Worm (Caenorhabditis elegans) whole organism, L1 larva: ENCODE results near the gene C53A5.17.

Experiments used
- Y116A8C.19 ChIP-seq: sonication (generic microtip); optimal IDR thresholded peaks from 2 replicates; lab custom pipeline; 2016; ENCODE audit warnings: missing compliant biosample characterization, missing genetic modification characterization, borderline replicate concordance
- blmp-1 ChIP-seq: fragments of 150-350 bp; optimal IDR thresholded peaks from 2 replicates; lab custom pipeline; 2014; ENCODE audit warnings: missing biosample characterization, missing genetic modification characterization
- ceh-63 ChIP-seq: fragments of 200-800 bp; sonication (Bioruptor generic); optimal IDR thresholded peaks from 2 replicates; lab custom pipeline; 2018; ENCODE audit warnings: mild to moderate bottlenecking, missing genetic modification characterization, missing compliant biosample characterization
- ceh-88 ChIP-seq: fragments of 200-800 bp; sonication (Bioruptor generic); IDR thresholded peaks from 2 replicates; pipeline ENCODE4 v1.3.6; 2022; ENCODE audit warnings: missing genetic modification characterization, missing compliant biosample characterization
- dpl-1 ChIP-seq, 3 experiments: fragments of 150-350 bp in 2 of 3; sonication (generic microtip) in 1 of 3; optimal IDR thresholded peaks; 2 replicates each; lab custom pipeline; 2014 to 2017; ENCODE audit warnings: missing biosample characterization in 3 of 3, missing genetic modification characterization in 3 of 3, missing genetic modification reagents in 3 of 3
- efl-1 ChIP-seq, 4 experiments: fragments of 150-350 bp; optimal IDR thresholded peaks in 3 of 4; peaks in 1 of 4; 1 replicate in 1 of 4; 2 replicates in 3 of 4; lab custom pipeline; 2014; ENCODE audit warnings: missing biosample characterization in 2 of 4, missing genetic modification characterization in 2 of 4, missing genetic modification reagents in 2 of 4
- elt-2 ChIP-seq: sonication (generic microtip); optimal IDR thresholded peaks from 2 replicates; lab custom pipeline; 2016; ENCODE audit warnings: missing genetic modification characterization, mild to moderate bottlenecking, inconsistent platforms, missing compliant biosample characterization, missing genetic modification reagents
- elt-3 ChIP-seq, 6 experiments: fragments of 150-350 bp in 1 of 6; sonication (generic microtip); optimal IDR thresholded peaks; 2 replicates each; lab custom pipeline; 2017 to 2018; ENCODE audit warnings: missing biosample characterization in 6 of 6, missing genetic modification characterization in 6 of 6, inconsistent platforms in 1 of 6
- fkh-10 ChIP-seq: sonication (generic microtip); optimal IDR thresholded peaks from 2 replicates; lab custom pipeline; 2017; ENCODE audit warnings: missing biosample characterization, missing genetic modification reagents, missing genetic modification characterization
- fkh-4 ChIP-seq: sonication (generic microtip); optimal IDR thresholded peaks from 2 replicates; lab custom pipeline; 2016; ENCODE audit warnings: missing compliant biosample characterization, missing genetic modification characterization, borderline replicate concordance
- fkh-8 ChIP-seq: sonication (generic microtip); optimal IDR thresholded peaks from 2 replicates; lab custom pipeline; 2016; ENCODE audit warnings: mild to moderate bottlenecking, missing genetic modification characterization, missing compliant biosample characterization
- grh-1 ChIP-seq: fragments of 200-800 bp; sonication (Bioruptor generic); IDR thresholded peaks from 2 replicates; pipeline ENCODE4 v1.3.6; 2022; ENCODE audit warnings: missing genetic modification reagents, missing genetic modification characterization, missing compliant biosample characterization
- hlh-4 ChIP-seq: sonication (generic microtip); optimal IDR thresholded peaks from 2 replicates; lab custom pipeline; 2016; ENCODE audit warnings: mild to moderate bottlenecking, missing genetic modification characterization, missing compliant biosample characterization
- irx-1 ChIP-seq: sonication (generic microtip); optimal IDR thresholded peaks from 2 replicates; lab custom pipeline; 2016; ENCODE audit warnings: missing genetic modification characterization, missing compliant biosample characterization
- isw-1 ChIP-seq: fragments of 200-800 bp; sonication (Bioruptor generic); IDR thresholded peaks from 2 replicates; pipeline ENCODE4 v1.3.6; 2022; ENCODE audit warnings: missing genetic modification characterization, missing compliant biosample characterization
- lin-14 ChIP-seq: fragments of 200-800 bp; sonication (Bioruptor generic); optimal IDR thresholded peaks from 2 replicates; lab custom pipeline; 2018; ENCODE audit warnings: mild to moderate bottlenecking, missing genetic modification characterization, moderate library complexity, missing compliant biosample characterization
- lin-15B ChIP-seq: fragments of 150-350 bp; sonication (generic microtip); optimal IDR thresholded peaks from 3 replicates; lab custom pipeline; 2014; ENCODE audit warnings: missing biosample characterization, missing genetic modification characterization
- lin-35 ChIP-seq, 2 experiments: fragments of 150-350 bp; optimal IDR thresholded peaks; 2 replicates each; lab custom pipeline; 2014; ENCODE audit warnings: missing biosample characterization in 2 of 2, missing genetic modification characterization in 2 of 2, missing genetic modification reagents in 2 of 2
- lin-39 ChIP-seq: fragments of 150-350 bp; optimal IDR thresholded peaks from 2 replicates; lab custom pipeline; 2014; ENCODE audit warnings: missing biosample characterization, missing genetic modification reagents, missing genetic modification characterization
- lir-3 ChIP-seq: sonication (generic microtip); optimal IDR thresholded peaks from 2 replicates; lab custom pipeline; 2016; ENCODE audit warnings: mild to moderate bottlenecking, missing genetic modification characterization, moderate library complexity, missing compliant biosample characterization; ENCODE audit not compliant: poor library complexity
- lsy-2 ChIP-seq, 2 experiments: fragments of 150-350 bp; optimal IDR thresholded peaks; 2 replicates each; lab custom pipeline; 2014; ENCODE audit warnings: missing biosample characterization in 2 of 2, missing genetic modification characterization in 2 of 2
- mdl-1 ChIP-seq, 2 experiments: fragments of 150-350 bp; optimal IDR thresholded peaks; 2 replicates each; lab custom pipeline; 2014 to 2017; ENCODE audit warnings: missing biosample characterization in 2 of 2, missing genetic modification characterization in 2 of 2, inconsistent platforms in 1 of 2
- mep-1 ChIP-seq: fragments of 150-350 bp; optimal IDR thresholded peaks from 2 replicates; lab custom pipeline; 2014; ENCODE audit warnings: missing biosample characterization, missing genetic modification characterization
- nhr-11 ChIP-seq: fragments of 150-350 bp; optimal IDR thresholded peaks from 2 replicates; lab custom pipeline; 2014; ENCODE audit warnings: missing biosample characterization, missing genetic modification characterization
- nhr-20 ChIP-seq: sonication (generic microtip); optimal IDR thresholded peaks from 2 replicates; lab custom pipeline; 2016; ENCODE audit warnings: mild to moderate bottlenecking, missing genetic modification characterization, missing compliant biosample characterization
- nhr-28 ChIP-seq: fragments of 150-350 bp; optimal IDR thresholded peaks from 2 replicates; lab custom pipeline; 2014; ENCODE audit warnings: missing biosample characterization, missing genetic modification characterization
- nhr-71 ChIP-seq: sonication (generic microtip); optimal IDR thresholded peaks from 2 replicates; lab custom pipeline; 2016; ENCODE audit warnings: mild to moderate bottlenecking, missing genetic modification characterization, moderate library complexity, missing compliant biosample characterization
- nhr-76 ChIP-seq: sonication (generic microtip); optimal IDR thresholded peaks from 2 replicates; lab custom pipeline; 2017; ENCODE audit warnings: missing biosample characterization, missing genetic modification characterization
- nhr-85 ChIP-seq: sonication (generic microtip); peaks from one replicate; lab custom pipeline; 2016; ENCODE audit warnings: missing genetic modification characterization, inconsistent platforms, missing compliant biosample characterization
- nhr-90 ChIP-seq: sonication (generic microtip); optimal IDR thresholded peaks from 2 replicates; lab custom pipeline; 2016; ENCODE audit warnings: mild to moderate bottlenecking, missing genetic modification characterization, missing compliant biosample characterization; ENCODE audit not compliant: poor library complexity
- pag-3 ChIP-seq: sonication (generic microtip); optimal IDR thresholded peaks from 2 replicates; lab custom pipeline; 2017; ENCODE audit warnings: missing genetic modification characterization, mild to moderate bottlenecking, missing compliant biosample characterization, antibody characterized with exemption, borderline replicate concordance; ENCODE audit not compliant: insufficient read depth
- pax-3 ChIP-seq: fragments of 200-800 bp; sonication (Bioruptor generic); optimal IDR thresholded peaks from 2 replicates; lab custom pipeline; 2018; ENCODE audit warnings: mild to moderate bottlenecking, missing genetic modification characterization, moderate library complexity, missing compliant biosample characterization
- rnt-1 ChIP-seq: sonication (generic microtip); optimal IDR thresholded peaks from 2 replicates; lab custom pipeline; 2016; ENCODE audit warnings: mild to moderate bottlenecking, missing genetic modification characterization, moderate library complexity, missing compliant biosample characterization
- skn-1 ChIP-seq: fragments of 150-350 bp; optimal IDR thresholded peaks from 2 replicates; lab custom pipeline; 2014; ENCODE audit warnings: missing biosample characterization, missing genetic modification characterization
- snu-23 ChIP-seq: sonication (generic microtip); optimal IDR thresholded peaks from 2 replicates; lab custom pipeline; 2016; ENCODE audit warnings: missing genetic modification characterization, missing compliant biosample characterization
- unc-98 ChIP-seq: fragments of 200-800 bp; sonication (Bioruptor generic); IDR thresholded peaks from 2 replicates; pipeline ENCODE4 v1.3.6; 2022; ENCODE audit warnings: missing genetic modification characterization, missing compliant biosample characterization
- vab-15 ChIP-seq: sonication (generic microtip); optimal IDR thresholded peaks from 2 replicates; lab custom pipeline; 2017; ENCODE audit warnings: missing genotype, mild to moderate bottlenecking, missing genetic modification characterization, missing compliant biosample characterization
- ztf-11 ChIP-seq, 2 experiments: sonication (generic microtip); optimal IDR thresholded peaks; 2 replicates each; lab custom pipeline; 2016 to 2017; ENCODE audit warnings: missing genetic modification characterization in 2 of 2, missing biosample characterization in 1 of 2, missing compliant biosample characterization in 1 of 2

Gene C53A5.17

DNA sequence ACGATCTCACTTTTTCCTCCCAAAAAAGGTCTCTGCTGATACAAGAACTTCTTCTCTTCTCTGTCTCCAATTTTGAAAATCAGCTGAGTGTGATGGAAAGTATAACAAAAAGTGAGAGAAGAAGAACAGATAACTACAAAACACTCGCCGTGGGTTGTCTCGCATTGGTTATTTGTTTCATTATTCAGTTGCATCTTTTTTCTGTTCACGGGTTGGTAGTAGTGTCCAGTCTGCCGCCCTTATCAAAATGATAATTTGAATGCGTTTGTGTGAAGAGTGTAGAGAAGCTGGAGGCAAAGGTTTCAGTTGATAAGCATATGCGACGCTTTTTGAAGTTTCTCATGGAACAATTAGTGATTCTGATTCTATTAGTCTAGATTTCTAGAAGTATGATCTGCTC, 17.8 kb downstream of the C53A5.17 start (continued):
- no peak for TF ChIP-seq grh-1 (GFP tag; lab: Robert Waterston, UW)
- TF ChIP-seq elt-2 (tag; lab: Kevin White, UChicago): peak; percentile 83
- TF ChIP-seq blmp-1 (tag; lab: Kevin White, UChicago): peak; percentile 88
- TF ChIP-seq fkh-10 (GFP tag; lab: Kevin White, UChicago): no peak

DNA sequence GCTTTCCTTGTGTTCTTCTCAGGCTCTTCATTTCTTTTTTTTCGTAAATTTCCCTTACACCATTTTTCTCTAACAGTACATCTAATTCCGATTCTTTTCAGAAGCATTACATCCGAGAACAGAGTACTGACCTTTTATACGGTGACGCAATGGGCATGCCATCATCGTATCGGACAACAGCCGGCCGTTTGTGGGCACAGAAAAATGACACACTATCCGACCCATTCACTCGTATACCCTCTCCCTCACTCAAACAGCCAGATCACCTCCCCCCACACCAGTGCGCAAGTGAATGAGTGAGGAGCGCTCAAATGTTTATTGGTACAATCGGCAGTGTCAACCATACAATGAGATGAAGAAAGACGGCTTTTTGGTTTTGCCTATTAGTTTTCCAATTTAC, 19.8 kb downstream of the C53A5.17 start, which contains the start of gene R02D5.24:
Gene R02D5.24 (plus strand): TSS at position 205 of the 400 bp plus-strand sequence.
- TF ChIP-seq nhr-76 (tag; lab: Kevin White, UChicago): no peak
- no peak for TF ChIP-seq nhr-11 (tag; lab: Kevin White, UChicago)
- TF ChIP-seq Y116A8C.19: no peak
- TF ChIP-seq rnt-1 (tag; lab: Kevin White, UChicago): no peak
- no peak for TF ChIP-seq nhr-90
- no peak for TF ChIP-seq ztf-11 (tag; optimal IDR thresholded peaks at IDR 0.05; lab: Kevin White, UChicago)
- TF ChIP-seq fkh-8: no peak
- TF ChIP-seq pag-3 (tag; lab: Kevin White, UChicago): no peak
- no peak for TF ChIP-seq lir-3 (tag; lab: Kevin White, UChicago)
- TF ChIP-seq fkh-4 (tag; lab: Kevin White, UChicago): no peak
- no peak for TF ChIP-seq unc-98 (GFP tag; lab: Robert Waterston, UW)
- TF ChIP-seq blmp-1 (tag; lab: Kevin White, UChicago): peak; percentile 30
- TF ChIP-seq hlh-4: no peak
- peak; percentile 1 for TF ChIP-seq mep-1 (tag; lab: Kevin White, UChicago)
- TF ChIP-seq pax-3: no peak
- TF ChIP-seq lin-39: no peak
- TF ChIP-seq elt-2 (tag; lab: Kevin White, UChicago): no peak
- no peak for TF ChIP-seq snu-23 (GFP tag; lab: Kevin White, UChicago)
- peak; percentile 35 for TF ChIP-seq lin-14
- TF ChIP-seq ceh-88 (GFP tag; lab: Robert Waterston, UW): no peak
- TF ChIP-seq mdl-1 (tag; optimal IDR thresholded peaks at IDR 0.05; lab: Kevin White, UChicago): no peak
- no peak for TF ChIP-seq dpl-1 (GFP tag; optimal IDR thresholded peaks at IDR 0.05; lab: Kevin White, UChicago)
- TF ChIP-seq nhr-28 (tag; lab: Kevin White, UChicago): no peak
- no peak for TF ChIP-seq ceh-63
- 0 out of 2 replicates have a peak, but pooled peaks have one; percentile 7 for TF ChIP-seq grh-1 (GFP tag; lab: Robert Waterston, UW)
- no peak for TF ChIP-seq nhr-71 (tag; lab: Kevin White, UChicago)
- TF ChIP-seq fkh-10 (GFP tag; lab: Kevin White, UChicago): no peak
- TF ChIP-seq, all 84 proteins: peak for 4

DNA sequence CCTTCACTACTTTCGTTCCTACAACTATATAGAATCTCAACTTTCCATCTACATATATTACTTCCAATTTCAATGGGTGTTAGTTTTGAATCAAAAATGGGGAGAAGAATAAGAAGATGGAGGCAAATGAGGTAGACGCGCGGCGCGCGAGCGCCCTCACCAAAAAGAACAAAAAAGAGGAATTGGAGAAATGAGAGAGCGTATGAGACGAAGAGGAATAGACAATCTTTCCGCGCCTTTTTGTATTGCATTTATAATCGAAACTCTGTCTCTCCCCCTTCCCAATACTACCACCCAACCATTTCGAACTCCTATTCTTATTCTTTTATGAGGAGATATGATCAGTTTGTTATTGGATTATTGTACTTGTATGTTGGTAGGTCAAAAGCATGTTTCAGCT, 20.3 kb downstream of the C53A5.17 start:
- TF ChIP-seq blmp-1 (tag; lab: Kevin White, UChicago) (peak; percentile 57), lin-35 (GFP tag; optimal IDR thresholded peaks at IDR 0.05; lab: Kevin White, UChicago) (no peak), mep-1 (tag; lab: Kevin White, UChicago) (peak; percentile 0), irx-1 (tag; lab: Kevin White, UChicago) (peak; percentile 13), snu-23 (GFP tag; lab: Kevin White, UChicago) (no peak), lin-14 (peak; percentile 53)
- TF ChIP-seq, all 84 proteins: peak for 4

DNA sequence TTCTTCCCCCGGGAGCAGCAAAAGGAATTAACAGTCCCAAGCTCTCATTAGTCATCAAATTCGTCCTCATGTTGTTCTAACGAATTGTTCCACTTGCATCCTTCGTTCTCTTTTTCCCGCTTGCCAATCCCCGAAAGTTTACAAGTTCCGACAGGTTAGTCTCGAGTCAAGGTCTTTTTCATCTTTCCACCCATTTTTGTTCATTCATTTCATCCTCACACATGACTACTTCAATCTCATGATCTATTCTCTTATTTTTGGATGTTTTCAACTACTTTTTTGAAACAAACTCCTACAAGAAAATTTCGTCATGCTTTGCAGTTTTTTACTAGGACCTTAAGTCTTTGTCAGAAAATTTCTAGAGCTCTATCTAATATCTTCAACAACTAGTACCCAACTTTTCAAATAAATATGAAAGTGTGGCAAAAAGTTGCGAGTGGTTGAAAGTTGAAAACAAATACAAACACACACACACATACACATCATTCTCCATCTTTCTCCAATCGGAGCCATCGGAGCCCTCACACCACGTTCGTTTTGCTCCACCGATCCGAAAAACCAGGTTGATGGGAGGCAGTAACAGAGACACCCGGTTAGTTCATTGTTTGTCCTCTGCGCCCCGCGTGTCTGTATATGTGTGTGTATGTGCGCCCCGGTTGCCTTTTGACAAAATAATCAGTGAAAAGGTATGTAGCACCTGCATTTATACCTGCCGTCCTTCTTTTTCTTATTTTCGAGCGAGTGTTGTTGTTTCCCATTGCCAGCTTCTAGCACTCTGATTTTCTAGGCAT, 21.6 kb downstream of the C53A5.17 start:
- TF ChIP-seq isw-1 (GFP tag; lab: Robert Waterston, UW) (no peak), vab-15 (tag; lab: Kevin White, UChicago) (no peak), blmp-1 (tag; lab: Kevin White, UChicago) (peak; percentile 44), nhr-85 (tag; lab: Kevin White, UChicago) (peak; percentile 83), mep-1 (tag; lab: Kevin White, UChicago) (peak; percentile 45), skn-1 (tag; lab: Kevin White, UChicago) (peak; percentile 42), snu-23 (GFP tag; lab: Kevin White, UChicago) (peak; percentile 17), lin-35 (GFP tag; optimal IDR thresholded peaks at IDR 0.05; lab: Kevin White, UChicago) (peak in 1 of 2 experiments; percentile 46), elt-3 (tag; optimal IDR thresholded peaks at IDR 0.05; lab: Kevin White, UChicago) (peak in 2 of 6 experiments; percentile 47 to 65), lin-15B (no peak), lsy-2 (tag; optimal IDR thresholded peaks at IDR 0.05; lab: Kevin White, UChicago) (peak in 1 of 2 experiments; percentile 22), lin-14 (peak; percentile 59), nhr-20 (tag; lab: Kevin White, UChicago) (peak; percentile 39), efl-1 (optimal IDR thresholded peaks at IDR 0.05; lab: Kevin White, UChicago) (no peak), efl-1 (GFP tag; optimal IDR thresholded peaks at IDR 0.05 in 1 of 2; lab: Kevin White, UChicago) (peak in 1 of 2 experiments; percentile 91)
